Fruit fly (Drosophila melanogaster) Kc167 (cell line): ENCODE results near the gene CG34117.

ENCODE experiments used
- Myc ChIP-seq: fragments of >200 bp; optimal IDR thresholded peaks from 2 replicates; lab custom pipeline; 2017; ENCODE audit warnings: missing external identifiers
- Sin3A ChIP-seq: fragments of >200 bp; optimal IDR thresholded peaks from 2 replicates; lab custom pipeline; 2018; ENCODE audit warnings: missing external identifiers
- h ChIP-seq: fragments of >200 bp; optimal IDR thresholded peaks from 3 replicates; lab custom pipeline; 2018; ENCODE audit warnings: missing external identifiers
- insv ChIP-seq: fragments of >200 bp; optimal IDR thresholded peaks from 3 replicates; lab custom pipeline; 2018; ENCODE audit warnings: missing external identifiers
- psq ChIP-seq: fragments of >200 bp; optimal IDR thresholded peaks from 2 replicates; lab custom pipeline; 2017; ENCODE audit warnings: missing external identifiers
- ttk ChIP-seq: sonication (Bioruptor generic); optimal IDR thresholded peaks from 2 replicates; lab custom pipeline; 2017; ENCODE audit warnings: missing external identifiers

Gene CG34117

dm6 chr3R:9390201-9390600 lies 9.7 kb downstream of the CG34117 start:
- no peak for TF ChIP-seq Myc (lab: Kevin White, UChicago)

dm6 chr3R:9388972-9389371 lies 10.9 kb downstream of the CG34117 start:
- no peak for TF ChIP-seq Myc (lab: Kevin White, UChicago)
- no peak for TF ChIP-seq h
- TF ChIP-seq psq (lab: Kevin White, UChicago): no peak
- TF ChIP-seq insv (lab: Kevin White, UChicago): no peak
- TF ChIP-seq Sin3A: no peak
- no peak for TF ChIP-seq ttk (lab: Kevin White, UChicago)

dm6 chr3R:9388321-9388720 lies 11.5 kb downstream of the CG34117 start:
- TF ChIP-seq insv (lab: Kevin White, UChicago): no peak
- TF ChIP-seq ttk (lab: Kevin White, UChicago): no peak
- no peak for TF ChIP-seq psq (lab: Kevin White, UChicago)
- no peak for TF ChIP-seq h
- TF ChIP-seq Myc (lab: Kevin White, UChicago): no peak
- no peak for TF ChIP-seq Sin3A

dm6 chr3R:9387634-9388033 lies 12.2 kb downstream of the CG34117 start:
- TF ChIP-seq psq (lab: Kevin White, UChicago) (no peak), insv (lab: Kevin White, UChicago) (no peak), Myc (lab: Kevin White, UChicago) (no peak), h (no peak), Sin3A (no peak), ttk (lab: Kevin White, UChicago) (no peak)

- TF ChIP-seq h (no peak), ttk (lab: Kevin White, UChicago) (no peak), psq (lab: Kevin White, UChicago) (no peak), Sin3A (no peak), insv (lab: Kevin White, UChicago) (no peak), Myc (lab: Kevin White, UChicago) (no peak)
These were observed 13.9 kb downstream of the CG34117 start for dm6 chr3R:9385987-9386386.

- TF ChIP-seq psq (lab: Kevin White, UChicago): no peak
- TF ChIP-seq insv (lab: Kevin White, UChicago): no peak
- TF ChIP-seq ttk (lab: Kevin White, UChicago): no peak
- no peak for TF ChIP-seq Myc (lab: Kevin White, UChicago)
- TF ChIP-seq h: no peak
- TF ChIP-seq Sin3A: no peak
These were observed 18.9 kb downstream of the CG34117 start for dm6 chr3R:9380970-9381369.

dm6 chr3R:9378644-9379411 lies 21.0 kb downstream of the CG34117 start:
- TF ChIP-seq h: no peak
- TF ChIP-seq Sin3A: no peak
- no peak for TF ChIP-seq insv (lab: Kevin White, UChicago)
- TF ChIP-seq psq (lab: Kevin White, UChicago): no peak
- no peak for TF ChIP-seq ttk (lab: Kevin White, UChicago)
- no peak for TF ChIP-seq Myc (lab: Kevin White, UChicago)

- no peak for TF ChIP-seq insv (lab: Kevin White, UChicago)
- TF ChIP-seq Myc (lab: Kevin White, UChicago): no peak
- no peak for TF ChIP-seq psq (lab: Kevin White, UChicago)
- no peak for TF ChIP-seq ttk (lab: Kevin White, UChicago)
- no peak for TF ChIP-seq h
- no peak for TF ChIP-seq Sin3A
These were observed 23.1 kb downstream of the CG34117 start for dm6 chr3R:9376789-9377188.

- TF ChIP-seq insv (lab: Kevin White, UChicago): no peak
- TF ChIP-seq Sin3A: no peak
- no peak for TF ChIP-seq ttk (lab: Kevin White, UChicago)
- TF ChIP-seq h: no peak
- no peak for TF ChIP-seq Myc (lab: Kevin White, UChicago)
- no peak for TF ChIP-seq psq (lab: Kevin White, UChicago)
These were observed 29.4 kb downstream of the CG34117 start for dm6 chr3R:9370413-9370812.

- no peak for TF ChIP-seq h
- TF ChIP-seq psq (lab: Kevin White, UChicago): no peak
- no peak for TF ChIP-seq Sin3A
- no peak for TF ChIP-seq ttk (lab: Kevin White, UChicago)
These were observed 33.9 kb downstream of the CG34117 start for dm6 chr3R:9365893-9366500.

- TF ChIP-seq h (no peak), insv (lab: Kevin White, UChicago) (no peak), ttk (lab: Kevin White, UChicago) (no peak), Myc (lab: Kevin White, UChicago) (no peak), psq (lab: Kevin White, UChicago) (no peak), Sin3A (no peak)
These were observed 34.7 kb downstream of the CG34117 start, which contains the start of gene Srr for dm6 chr3R:9365121-9365520. Gene Srr (plus strand): TSS chr3R:9365398.

- no peak for TF ChIP-seq h
- TF ChIP-seq insv (lab: Kevin White, UChicago): no peak
- TF ChIP-seq Myc (lab: Kevin White, UChicago): no peak
- no peak for TF ChIP-seq ttk (lab: Kevin White, UChicago)
- no peak for TF ChIP-seq Sin3A
- TF ChIP-seq psq (lab: Kevin White, UChicago): no peak
These were observed 36.7 kb downstream of the CG34117 start, which contains the start of gene CG18473 for dm6 chr3R:9363066-9363719. Gene CG18473 (plus strand): TSS chr3R:9363305.
